Worm (Caenorhabditis elegans) whole organism, young adult: ENCODE measurements around the gene R11G11.16.

Experiments
- ama-1 ChIP-seq, 3 experiments: fragments of 150-350 bp in 1 of 3; sonication (generic microtip) in 2 of 3; optimal IDR thresholded peaks; 2 replicates each; lab custom pipeline; 2014 to 2018; ENCODE audit warnings: missing biosample characterization in 2 of 3, missing genetic modification characterization in 2 of 3, missing genetic modification reagents in 2 of 3
- lin-54 ChIP-seq: fragments of 200-800 bp; sonication (Bioruptor generic); optimal IDR thresholded peaks from 2 replicates; lab custom pipeline; 2018; ENCODE audit warnings: mild to moderate bottlenecking, missing genetic modification characterization, missing compliant biosample characterization
- nfya-1 ChIP-seq: sonication (generic microtip); optimal IDR thresholded peaks from 2 replicates; lab custom pipeline; 2017; ENCODE audit warnings: antibody characterized with exemption, missing compliant biosample characterization, missing genetic modification characterization, borderline replicate concordance; ENCODE audit not compliant: insufficient read depth

- TF ChIP-seq ama-1 (optimal IDR thresholded peaks at IDR 0.05; lab: Kevin White, UChicago) (no peak), ama-1 (GFP tag; optimal IDR thresholded peaks at IDR 0.05; lab: Kevin White, UChicago) (no peak), nfya-1 (tag; lab: Kevin White, UChicago) (no peak), lin-54 (GFP tag; lab: Kevin White, UChicago) (no peak)
Observed at ce11 chrV:524058-524457, 882 bp downstream of the R11G11.16 start, which contains the start of gene lipl-3.
